Worm (Caenorhabditis elegans) whole organism, L4 larva: Measurements from ENCODE around the gene C29F9.5.

ENCODE experiments used
- F10B5.3 ChIP-seq: sonication (generic microtip); optimal IDR thresholded peaks from 2 replicates; lab custom pipeline; 2016; ENCODE audit warnings: mild to moderate bottlenecking, missing genetic modification characterization, missing compliant biosample characterization
- Y48G9A.11 ChIP-seq: fragments of 200-800 bp; sonication (Bioruptor generic); IDR thresholded peaks from 2 replicates; pipeline ENCODE4 v1.3.6; 2022; ENCODE audit warnings: missing genetic modification reagents, missing genetic modification characterization, missing compliant biosample characterization
- aly-2 ChIP-seq: sonication (generic microtip); optimal IDR thresholded peaks from 2 replicates; lab custom pipeline; 2018; ENCODE audit warnings: missing biosample characterization, missing genetic modification characterization
- arid-1 ChIP-seq: fragments of 200-800 bp; sonication (Bioruptor generic); conservative IDR thresholded peaks from 2 replicates; pipeline ENCODE4 v1.3.6; 2022; ENCODE audit warnings: missing genetic modification reagents, missing genetic modification characterization, missing compliant biosample characterization
- attf-4 ChIP-seq: sonication (generic microtip); optimal IDR thresholded peaks from 3 replicates; lab custom pipeline; 2017; ENCODE audit warnings: missing biosample characterization, missing genetic modification characterization
- ceh-20 ChIP-seq: fragments of 200-800 bp; sonication (Bioruptor generic); IDR thresholded peaks from 2 replicates; pipeline ENCODE4 v1.3.6; 2022; ENCODE audit warnings: missing genetic modification reagents, missing genetic modification characterization, missing compliant biosample characterization
- cey-2 ChIP-seq: sonication (generic microtip); optimal IDR thresholded peaks from 3 replicates; lab custom pipeline; 2017; ENCODE audit warnings: missing genetic modification characterization, mild to moderate bottlenecking, missing compliant biosample characterization, antibody characterized with exemption, borderline replicate concordance; ENCODE audit not compliant: insufficient read depth
- daf-12 ChIP-seq: fragments of 150-350 bp; optimal IDR thresholded peaks from 2 replicates; lab custom pipeline; 2014; ENCODE audit warnings: missing biosample characterization, missing genetic modification reagents, missing genetic modification characterization
- daf-19 ChIP-seq: fragments of 200-800 bp; sonication (Bioruptor generic); conservative IDR thresholded peaks from 2 replicates; pipeline ENCODE4 v1.3.6; 2022; ENCODE audit warnings: missing genetic modification characterization, missing compliant biosample characterization
- dpl-1 ChIP-seq: fragments of 150-350 bp; optimal IDR thresholded peaks from 2 replicates; lab custom pipeline; 2014; ENCODE audit warnings: missing biosample characterization, missing genetic modification reagents, missing genetic modification characterization
- egl-27 ChIP-seq: sonication (generic microtip); optimal IDR thresholded peaks from 3 replicates; lab custom pipeline; 2017; ENCODE audit warnings: missing biosample characterization, missing genetic modification reagents, missing genetic modification characterization
- hif-1 ChIP-seq, 2 experiments: sonication (generic microtip); optimal IDR thresholded peaks; 2 replicates each; lab custom pipeline; 2016 to 2017; ENCODE audit warnings: missing compliant biosample characterization in 2 of 2, missing genetic modification characterization in 2 of 2, missing genetic modification reagents in 2 of 2, missing genotype in 2 of 2, mild to moderate bottlenecking in 1 of 2
- hlh-11 ChIP-seq: fragments of 200-800 bp; sonication (Bioruptor generic); optimal IDR thresholded peaks from 2 replicates; lab custom pipeline; 2018; ENCODE audit warnings: mild to moderate bottlenecking, missing genetic modification characterization, missing compliant biosample characterization
- hlh-30 ChIP-seq: sonication (generic microtip); optimal IDR thresholded peaks from 2 replicates; lab custom pipeline; 2017; ENCODE audit warnings: antibody characterized with exemption, mild to moderate bottlenecking, missing genetic modification characterization, missing compliant biosample characterization; ENCODE audit not compliant: insufficient read depth
- lim-7 ChIP-seq: fragments of 200-800 bp; sonication (Bioruptor generic); IDR thresholded peaks from 2 replicates; pipeline ENCODE4 v1.3.6; 2022; ENCODE audit warnings: missing genetic modification characterization, missing compliant biosample characterization
- madf-5 ChIP-seq, 2 experiments: fragments of 200-800 bp; sonication (Bioruptor generic); IDR thresholded peaks; 2 replicates each; pipeline ENCODE4 v1.3.6; 2022; ENCODE audit warnings: missing compliant biosample characterization in 2 of 2, missing genetic modification characterization in 2 of 2
- mxl-3 ChIP-seq: fragments of 200-800 bp; sonication (Bioruptor generic); optimal IDR thresholded peaks from 2 replicates; lab custom pipeline; 2018; ENCODE audit warnings: mild to moderate bottlenecking, missing genetic modification characterization, missing compliant biosample characterization
- nhr-102 ChIP-seq: sonication (generic microtip); optimal IDR thresholded peaks from 2 replicates; lab custom pipeline; 2016; ENCODE audit warnings: mild to moderate bottlenecking, missing genetic modification characterization, moderate library complexity, missing compliant biosample characterization
- nhr-111 ChIP-seq: fragments of 200-800 bp; sonication (Bioruptor generic); optimal IDR thresholded peaks from 2 replicates; lab custom pipeline; 2018; ENCODE audit warnings: mild to moderate bottlenecking, missing genetic modification characterization, missing compliant biosample characterization
- nhr-237 ChIP-seq: sonication (generic microtip); optimal IDR thresholded peaks from 2 replicates; lab custom pipeline; 2017; ENCODE audit warnings: missing biosample characterization, missing genetic modification characterization
- nhr-48 ChIP-seq: sonication (generic microtip); optimal IDR thresholded peaks from 2 replicates; lab custom pipeline; 2016; ENCODE audit warnings: mild to moderate bottlenecking, missing genetic modification characterization, missing compliant biosample characterization
- nhr-6 ChIP-seq: fragments of 150-350 bp; optimal IDR thresholded peaks from 2 replicates; lab custom pipeline; 2014; ENCODE audit warnings: missing biosample characterization, missing genetic modification characterization
- pha-4 ChIP-seq, 2 experiments: fragments of 150-350 bp in 1 of 2; fragments of 200-800 bp in 1 of 2; sonication (Bioruptor generic) in 1 of 2; IDR thresholded peaks in 1 of 2; optimal IDR thresholded peaks in 1 of 2; 2 replicates each; pipeline versions ENCODE4 v1.3.6 to Lab custom; 2014 to 2022; ENCODE audit warnings: missing genetic modification characterization in 2 of 2, missing genetic modification reagents in 2 of 2, missing biosample characterization in 1 of 2, missing compliant biosample characterization in 1 of 2
- set-16 ChIP-seq: fragments of 200-800 bp; sonication (Bioruptor generic); IDR thresholded peaks from 2 replicates; pipeline ENCODE4 v1.3.6; 2022; ENCODE audit warnings: missing genetic modification reagents, missing genetic modification characterization, missing compliant biosample characterization
- skn-1 ChIP-seq: fragments of 150-350 bp; optimal IDR thresholded peaks from 2 replicates; lab custom pipeline; 2014; ENCODE audit warnings: missing biosample characterization, missing genetic modification characterization
- snpc-4 ChIP-seq: fragments of 150-350 bp; optimal IDR thresholded peaks from 2 replicates; lab custom pipeline; 2014; ENCODE audit warnings: missing biosample characterization, missing genetic modification characterization
- tag-97 ChIP-seq: fragments of 200-800 bp; sonication (Bioruptor generic); IDR thresholded peaks from 2 replicates; pipeline ENCODE4 v1.3.6; 2022; ENCODE audit warnings: missing genetic modification characterization, missing compliant biosample characterization
- unc-62 ChIP-seq, 3 experiments: fragments of 150-350 bp in 1 of 3; sonication (generic microtip); optimal IDR thresholded peaks in 2 of 3; peaks in 1 of 3; 1 replicate in 1 of 3; 2 replicates in 2 of 3; lab custom pipeline; 2014 to 2017; ENCODE audit warnings: missing biosample characterization in 3 of 3, missing genetic modification characterization in 3 of 3, missing genetic modification reagents in 3 of 3, missing genotype in 1 of 3
- vab-7 ChIP-seq: fragments of 200-800 bp; sonication (Bioruptor generic); IDR thresholded peaks from 2 replicates; pipeline ENCODE4 v1.3.6; 2022; ENCODE audit warnings: missing genetic modification reagents, missing genetic modification characterization, missing compliant biosample characterization
- zfp-2 ChIP-seq: sonication (generic microtip); optimal IDR thresholded peaks from 2 replicates; lab custom pipeline; 2016; ENCODE audit warnings: mild to moderate bottlenecking, missing genetic modification characterization, missing compliant biosample characterization
- zip-2 ChIP-seq: fragments of 150-350 bp; optimal IDR thresholded peaks from 2 replicates; lab custom pipeline; 2014; ENCODE audit warnings: missing biosample characterization, missing genetic modification characterization
- ztf-11 ChIP-seq: fragments of 150-350 bp; optimal IDR thresholded peaks from 2 replicates; lab custom pipeline; 2014; ENCODE audit warnings: missing biosample characterization, missing genetic modification characterization

Gene C29F9.5

ce11 chrIII:132118-132517 is 14.8 kb downstream of the C29F9.5 start, which contains the start of gene pals-22:
Gene pals-22 (plus strand): TSS chrIII:132418.
- TF ChIP-seq tag-97 (GFP tag; lab: Robert Waterston, UW) (no peak), aly-2 (tag; lab: Kevin White, UChicago) (no peak), snpc-4 (tag; lab: Kevin White, UChicago) (no peak), skn-1 (no peak), mxl-3 (GFP tag; lab: Kevin White, UChicago) (no peak), nhr-6 (tag; lab: Kevin White, UChicago) (no peak), hif-1 (tag; optimal IDR thresholded peaks at IDR 0.05; lab: Kevin White, UChicago) (no peak), dpl-1 (no peak), nhr-111 (no peak), arid-1 (GFP tag; lab: Robert Waterston, UW) (no peak)
- TF ChIP-seq, all 104 proteins: peak for 0

DNA sequence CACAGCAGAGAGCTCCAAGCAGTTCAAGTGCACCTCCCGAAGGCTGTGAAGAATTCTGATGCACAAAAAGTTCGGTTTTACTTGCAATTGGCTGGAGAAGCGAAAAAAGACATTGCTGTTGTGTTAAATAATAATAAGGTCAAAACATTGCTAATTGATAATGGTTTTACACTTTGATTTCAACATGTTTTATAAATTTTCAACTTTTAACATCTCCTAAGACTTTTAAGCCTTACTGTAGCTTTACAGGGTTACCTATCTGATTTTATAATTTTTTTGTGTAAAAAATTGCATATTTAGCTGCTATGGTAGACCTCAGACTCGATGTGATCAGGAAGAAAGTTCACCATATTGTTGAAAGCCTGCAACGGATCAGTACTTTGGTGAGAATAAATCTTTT is 16.9 kb downstream of the C29F9.5 start, which contains the start of gene pals-25:
Gene pals-25, plus strand, starts transcription at position 301 of the 400 bp plus-strand sequence.
- TF ChIP-seq unc-62 (GFP tag; optimal IDR thresholded peaks at IDR 0.05 in 1 of 2; lab: Kevin White, UChicago) = no peak
- no peak for TF ChIP-seq unc-62 (tag; optimal IDR thresholded peaks at IDR 0.05; lab: Kevin White, UChicago)
- TF ChIP-seq ztf-11 = no peak
- TF ChIP-seq cey-2 (tag; lab: Kevin White, UChicago) = no peak
- no peak for TF ChIP-seq nhr-102
- no peak for TF ChIP-seq lim-7 (GFP tag; lab: Robert Waterston, UW)
- TF ChIP-seq zfp-2 (tag; lab: Kevin White, UChicago) = no peak
- TF ChIP-seq egl-27 (tag; lab: Kevin White, UChicago) = no peak
- no peak for TF ChIP-seq hif-1 (tag; optimal IDR thresholded peaks at IDR 0.05; lab: Kevin White, UChicago)
- no peak for TF ChIP-seq nhr-237 (tag; lab: Kevin White, UChicago)
- no peak for TF ChIP-seq tag-97 (GFP tag; lab: Robert Waterston, UW)
- TF ChIP-seq nhr-48 (tag; lab: Kevin White, UChicago) = no peak
- TF ChIP-seq attf-4 (tag; lab: Kevin White, UChicago) = no peak
- no peak for TF ChIP-seq hlh-11
- TF ChIP-seq set-16 (GFP tag; lab: Robert Waterston, UW) = no peak
- no peak for TF ChIP-seq Y48G9A.11 (GFP tag; lab: Robert Waterston, UW)
- no peak for TF ChIP-seq daf-12 (tag; lab: Kevin White, UChicago)

DNA sequence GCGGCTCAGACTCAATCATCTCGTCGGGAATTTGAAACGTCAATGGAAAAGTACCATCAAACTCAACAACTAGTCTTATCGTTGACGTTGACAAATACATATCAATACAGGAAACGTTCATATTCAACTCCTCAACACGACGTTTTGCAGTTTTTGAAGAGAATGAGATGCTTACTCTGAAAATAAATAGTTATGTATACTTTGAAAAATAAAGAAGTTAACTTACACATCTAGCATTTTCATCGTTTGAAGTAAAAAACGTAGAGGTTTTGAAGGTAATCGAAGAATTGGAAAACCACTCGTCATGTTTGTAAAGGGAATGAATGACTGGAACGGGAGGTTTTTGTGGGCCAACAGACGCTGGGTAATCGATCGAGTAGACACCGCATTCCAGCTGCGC is 23.6 kb downstream of the C29F9.5 start, which contains the start of gene fbxb-81:
Gene fbxb-81, minus strand, starts transcription at position 314 of the 400 bp plus-strand sequence.
- TF ChIP-seq unc-62 (GFP tag; optimal IDR thresholded peaks at IDR 0.05 in 1 of 2; lab: Kevin White, UChicago) (peak in 1 of 2 experiments; percentile 94), unc-62 (tag; optimal IDR thresholded peaks at IDR 0.05; lab: Kevin White, UChicago) (no peak), ztf-11 (no peak)

ce11 chrIII:143121-143520 is 25.8 kb downstream of the C29F9.5 start, which contains the start of gene fbxb-82:
Gene fbxb-82 (minus strand): TSS chrIII:143221.
- TF ChIP-seq nhr-6 (tag; lab: Kevin White, UChicago) (no peak), ceh-20 (GFP tag; lab: Robert Waterston, UW) (no peak), vab-7 (GFP tag; lab: Robert Waterston, UW) (no peak), madf-5 (GFP tag; IDR thresholded peaks at IDR 0.05; lab: Robert Waterston, UW) (no peak), zip-2 (no peak), daf-12 (tag; lab: Kevin White, UChicago) (no peak), pha-4 (GFP tag; IDR thresholded peaks at IDR 0.05; lab: Robert Waterston, UW) (no peak), pha-4 (tag; optimal IDR thresholded peaks at IDR 0.05; lab: Kevin White, UChicago) (no peak), daf-19 (GFP tag; lab: Robert Waterston, UW) (no peak), F10B5.3 (tag; lab: Kevin White, UChicago) (no peak), hlh-30 (tag; lab: Kevin White, UChicago) (no peak)
- TF ChIP-seq, all 104 proteins: peak for 0
